Worm (Caenorhabditis elegans): ENCODE data around the gene srxa-8.

DNA sequence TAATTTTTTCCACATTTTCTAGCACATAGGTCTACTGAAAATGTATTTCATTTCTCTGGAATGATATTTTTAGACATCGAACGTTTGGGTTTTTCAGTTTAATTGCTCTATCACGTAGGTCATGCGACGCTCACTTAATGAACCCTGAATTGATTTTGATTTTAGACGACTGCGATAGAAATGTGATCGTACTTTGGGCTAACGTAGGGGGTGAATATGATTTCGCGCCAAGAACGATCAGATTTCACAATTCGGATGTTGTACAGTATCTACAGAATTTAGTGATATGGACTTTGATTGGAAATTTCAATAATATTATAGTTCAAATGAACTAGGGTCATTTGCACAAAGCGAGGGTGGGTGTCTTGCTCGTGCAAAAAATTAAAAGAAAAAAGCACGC, 43.5 kb upstream of the srxa-8 start:
- no peak for TF ChIP-seq nhr-11 (tag; optimal IDR thresholded peaks at IDR 0.05)
- TF ChIP-seq ceh-82 (tag; optimal IDR thresholded peaks at IDR 0.05), result no peak
- no peak for TF ChIP-seq egl-27 (tag; optimal IDR thresholded peaks at IDR 0.05)
